Fruit fly (Drosophila melanogaster) whole organism, prepupa: Measurements from ENCODE around the gene CG31013.

ENCODE experiments used
- CG3032 ChIP-seq: fragments of 200-800 bp; optimal IDR thresholded peaks from 2 replicates; lab custom pipeline; 2019; ENCODE audit warnings: missing biosample characterization, mild to moderate bottlenecking, missing genetic modification characterization, moderate library complexity
- CG6792 ChIP-seq: fragments of 200-800 bp; sonication (Bioruptor generic); optimal IDR thresholded peaks from 3 replicates; lab custom pipeline; 2016; ENCODE audit warnings: missing biosample characterization, missing genetic modification characterization
- CG6808 ChIP-seq: fragments of 200-800 bp; sonication (Bioruptor generic); optimal IDR thresholded peaks from 3 replicates; lab custom pipeline; 2017; ENCODE audit warnings: missing biosample characterization, missing genetic modification characterization, mild to moderate bottlenecking, moderate library complexity, missing genetic modification reagents
- CG8632 ChIP-seq: fragments of 200-800 bp; sonication (Bioruptor generic); optimal IDR thresholded peaks from 3 replicates; lab custom pipeline; 2016; ENCODE audit warnings: missing biosample characterization, missing genetic modification characterization
- Hr39 ChIP-seq: fragments of 200-800 bp; sonication (Bioruptor generic); optimal IDR thresholded peaks from 2 replicates; lab custom pipeline; 2016; ENCODE audit warnings: missing biosample characterization, missing genetic modification characterization
- Met ChIP-seq: fragments of 200-800 bp; sonication (Bioruptor generic); optimal IDR thresholded peaks from 3 replicates; lab custom pipeline; 2016; ENCODE audit warnings: missing biosample characterization, missing genetic modification characterization
- lz ChIP-seq: fragments of 200-800 bp; sonication (Bioruptor generic); optimal IDR thresholded peaks from 3 replicates; lab custom pipeline; 2016; ENCODE audit warnings: missing biosample characterization, missing genetic modification characterization

DNA sequence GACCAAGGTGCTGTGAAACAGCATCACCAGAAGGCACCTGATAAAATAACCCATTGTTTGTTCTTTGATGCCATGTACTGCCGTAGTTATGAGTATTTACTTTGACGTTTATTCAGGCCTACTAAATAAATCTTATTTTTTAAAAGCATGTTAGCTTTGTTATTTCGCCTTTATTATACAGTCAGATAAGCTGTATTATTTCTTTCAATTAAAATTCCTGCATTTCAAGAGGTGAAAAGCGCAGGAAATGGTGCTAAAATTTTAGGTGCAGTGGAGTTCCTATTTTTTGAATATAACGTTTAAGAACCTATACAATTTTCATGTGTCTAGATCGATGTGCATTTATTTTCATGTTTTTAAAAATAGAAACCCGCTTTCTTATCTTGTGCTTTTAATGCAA, at the start of gene CG31013:
- TF ChIP-seq Met (GFP tag; lab: Kevin White, UChicago): no peak
- no peak for TF ChIP-seq CG3032 (tag; lab: Kevin White, UChicago)
- TF ChIP-seq lz (GFP tag; lab: Kevin White, UChicago): no peak
- TF ChIP-seq CG8632: no peak
- no peak for TF ChIP-seq Hr39 (GFP tag; lab: Kevin White, UChicago)
- no peak for TF ChIP-seq CG6808 (GFP tag; lab: Kevin White, UChicago)
- TF ChIP-seq CG6792 (GFP tag; lab: Kevin White, UChicago): no peak
